Worm (Caenorhabditis elegans) whole organism, midembryonic: ENCODE measurements around the gene apx-1.

Source experiments
- T22C8.4 ChIP-seq: fragments of 200-800 bp; sonication (Bioruptor generic); IDR thresholded peaks from 2 replicates; pipeline ENCODE4 v1.3.6; 2022; ENCODE audit warnings: missing genetic modification characterization, missing compliant biosample characterization
- cog-1 ChIP-seq: sonication (generic microtip); optimal IDR thresholded peaks from 2 replicates; lab custom pipeline; 2016; ENCODE audit warnings: missing genetic modification characterization, missing compliant biosample characterization
- flt-1 ChIP-seq: fragments of 200-800 bp; sonication (Bioruptor generic); IDR thresholded peaks from 2 replicates; pipeline ENCODE4 v1.3.6; 2022; ENCODE audit warnings: missing genetic modification characterization, missing compliant biosample characterization
- klf-2 ChIP-seq: fragments of 200-800 bp; sonication (Bioruptor generic); conservative IDR thresholded peaks from 2 replicates; pipeline ENCODE4 v1.3.6; 2022; ENCODE audit warnings: missing genetic modification reagents, missing genetic modification characterization, missing compliant biosample characterization
- med-1 ChIP-seq: sonication (generic microtip); optimal IDR thresholded peaks from 2 replicates; lab custom pipeline; 2017; ENCODE audit warnings: missing genetic modification characterization, mild to moderate bottlenecking, missing compliant biosample characterization, antibody characterized with exemption, missing genetic modification reagents; ENCODE audit not compliant: insufficient read depth
- ref-1 ChIP-seq: fragments of 200-800 bp; sonication (Bioruptor generic); conservative IDR thresholded peaks from 2 replicates; pipeline ENCODE4 v1.3.6; 2022; ENCODE audit warnings: missing genetic modification reagents, missing genetic modification characterization, missing compliant biosample characterization
- tab-1 ChIP-seq: fragments of 200-800 bp; sonication (Bioruptor generic); IDR thresholded peaks from 2 replicates; pipeline ENCODE4 v1.3.6; 2022; ENCODE audit warnings: missing genetic modification characterization, missing compliant biosample characterization
- ztf-23 ChIP-seq: fragments of 200-800 bp; sonication (Bioruptor generic); IDR thresholded peaks from 2 replicates; pipeline ENCODE4 v1.3.6; 2022; ENCODE audit warnings: missing genetic modification reagents, missing genetic modification characterization, missing compliant biosample characterization
- ztf-29 ChIP-seq: fragments of 200-800 bp; sonication (Bioruptor generic); IDR thresholded peaks from 2 replicates; pipeline ENCODE4 v1.3.6; 2022; ENCODE audit warnings: missing genetic modification reagents, missing genetic modification characterization, missing compliant biosample characterization

The apx-1 gene

DNA sequence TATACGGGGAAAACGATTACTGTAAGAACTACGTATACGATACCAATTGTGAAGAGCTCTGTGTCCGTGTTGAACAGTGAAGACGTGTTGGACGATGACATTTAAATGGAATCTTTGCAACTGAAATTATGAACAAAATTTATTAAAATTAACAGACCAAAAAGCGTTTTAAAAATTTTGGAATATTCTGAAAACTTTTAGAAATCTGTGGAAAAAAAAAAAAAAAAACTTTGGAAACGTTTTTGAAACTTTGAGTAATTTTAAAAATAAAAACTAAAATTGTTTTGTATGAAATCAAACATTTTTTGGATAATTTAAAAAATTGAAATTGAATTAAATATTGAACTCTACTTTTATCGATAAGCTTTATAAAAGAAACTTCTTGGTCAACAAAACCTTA lies 46.1 kb downstream of the apx-1 start, which contains the start of gene srt-63:
TSS of gene srt-63 (minus strand) at position 101 of the 400 bp plus-strand sequence.
- TF ChIP-seq ref-1 (GFP tag; lab: Robert Waterston, UW) (no peak), ztf-23 (GFP tag; lab: Robert Waterston, UW) (no peak), med-1 (no peak), T22C8.4 (GFP tag; lab: Robert Waterston, UW) (no peak), tab-1 (no peak), ztf-29 (GFP tag; lab: Robert Waterston, UW) (no peak), cog-1 (tag; lab: Kevin White, UChicago) (no peak), flt-1 (GFP tag; lab: Robert Waterston, UW) (no peak), klf-2 (GFP tag; lab: Robert Waterston, UW) (no peak)

DNA sequence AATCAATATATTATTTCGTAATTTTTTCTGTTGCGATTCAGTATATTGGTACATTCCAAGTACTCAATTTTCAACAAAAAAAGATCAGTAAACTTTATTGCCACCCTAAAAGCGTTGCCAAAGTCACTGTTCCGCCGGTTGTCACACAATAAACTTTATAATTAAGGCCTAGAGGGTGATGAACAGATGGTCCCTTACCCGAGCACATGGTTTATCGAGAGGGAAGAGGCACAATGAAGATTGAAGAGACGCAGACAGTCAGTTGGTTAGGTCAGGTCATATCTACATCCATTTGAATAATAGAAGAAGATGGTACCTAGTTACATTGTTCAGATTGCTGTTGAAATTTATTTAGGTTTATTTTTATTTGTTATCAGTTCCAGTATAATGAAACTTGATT lies 46.8 kb downstream of the apx-1 start:
- TF ChIP-seq ztf-29 (GFP tag; lab: Robert Waterston, UW) (no peak), ref-1 (GFP tag; lab: Robert Waterston, UW) (no peak), klf-2 (GFP tag; lab: Robert Waterston, UW) (no peak), med-1 (no peak), cog-1 (tag; lab: Kevin White, UChicago) (no peak), ztf-23 (GFP tag; lab: Robert Waterston, UW) (no peak), T22C8.4 (GFP tag; lab: Robert Waterston, UW) (no peak), flt-1 (GFP tag; lab: Robert Waterston, UW) (no peak)

DNA sequence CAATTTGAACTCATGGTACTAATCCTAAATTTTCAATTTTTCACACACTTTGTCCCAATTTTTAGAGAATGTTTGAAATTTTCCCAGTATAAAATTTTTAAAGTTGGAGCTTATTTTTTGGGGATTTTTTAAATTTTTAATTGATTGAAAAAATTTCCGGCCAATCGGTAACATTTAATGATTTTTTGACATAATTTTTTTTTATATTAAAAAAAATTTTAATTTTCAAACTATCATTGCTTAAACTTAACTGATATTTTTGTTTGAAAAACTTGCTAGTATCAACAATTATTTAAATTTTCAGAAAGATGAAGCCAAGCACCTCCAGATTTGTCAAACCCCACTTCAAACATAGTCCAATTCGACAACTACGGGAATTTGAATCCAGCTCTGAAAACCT lies 47.3 kb downstream of the apx-1 start, which contains the start of gene T28A11.22:
TSS of gene T28A11.22 (plus strand) at position 301 of the 400 bp plus-strand sequence.
- TF ChIP-seq T22C8.4 (GFP tag; lab: Robert Waterston, UW) (no peak), med-1 (no peak), cog-1 (tag; lab: Kevin White, UChicago) (no peak), ztf-29 (GFP tag; lab: Robert Waterston, UW) (no peak), klf-2 (GFP tag; lab: Robert Waterston, UW) (no peak), ztf-23 (GFP tag; lab: Robert Waterston, UW) (no peak), ref-1 (GFP tag; lab: Robert Waterston, UW) (no peak), tab-1 (no peak), flt-1 (GFP tag; lab: Robert Waterston, UW) (no peak)

DNA sequence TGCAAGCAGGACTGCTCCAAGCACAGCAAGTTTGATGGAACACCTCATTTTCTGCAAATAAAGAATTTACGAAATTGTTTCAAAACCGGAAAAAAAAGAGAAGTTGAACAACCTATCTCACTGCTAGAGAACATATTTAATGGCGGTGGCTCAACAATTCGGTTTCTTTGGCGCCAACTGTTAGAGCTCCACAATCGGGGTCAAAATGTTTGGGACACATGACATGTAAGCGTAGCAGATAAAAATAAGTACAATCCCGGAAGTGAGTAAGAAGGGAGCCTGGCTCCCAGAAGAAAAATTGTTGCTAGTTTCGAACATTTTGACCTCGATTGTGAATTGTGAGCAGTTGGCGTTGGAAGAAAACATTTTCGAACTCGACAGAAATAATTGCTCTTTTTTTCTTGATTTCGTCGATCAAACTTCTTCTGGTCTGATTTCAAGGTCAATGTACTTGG lies 49.2 kb downstream of the apx-1 start, which contains the start of gene T28A11.16:
TSS of gene T28A11.16 (minus strand) at position 51 of the 455 bp plus-strand sequence.
- TF ChIP-seq cog-1 (tag; lab: Kevin White, UChicago) (no peak), T22C8.4 (GFP tag; lab: Robert Waterston, UW) (no peak), ref-1 (GFP tag; lab: Robert Waterston, UW) (no peak), klf-2 (GFP tag; lab: Robert Waterston, UW) (no peak), flt-1 (GFP tag; lab: Robert Waterston, UW) (no peak), tab-1 (no peak), ztf-23 (GFP tag; lab: Robert Waterston, UW) (no peak), ztf-29 (GFP tag; lab: Robert Waterston, UW) (no peak), med-1 (no peak)

DNA sequence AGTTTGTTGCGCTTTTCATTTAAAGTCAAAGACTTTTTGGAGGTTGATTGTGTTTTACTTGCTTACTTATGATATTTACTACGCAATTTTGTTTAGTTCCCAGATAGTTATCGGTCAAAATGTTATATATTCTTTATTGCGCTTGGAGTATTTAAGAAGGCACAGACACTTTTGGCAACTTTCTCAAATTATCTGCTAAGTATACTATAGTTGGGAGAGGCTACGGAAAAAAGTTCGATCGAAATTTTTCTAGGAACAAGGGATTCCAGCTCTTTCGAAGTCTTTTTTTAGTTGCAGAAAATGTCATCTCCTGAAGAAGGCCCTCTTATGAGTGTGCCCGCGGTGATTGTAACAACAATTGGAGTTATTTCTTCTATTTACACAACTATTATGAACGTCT lies 50.1 kb downstream of the apx-1 start, which contains the start of gene srbc-5:
TSS of gene srbc-5 (plus strand) at position 301 of the 400 bp plus-strand sequence.
- no peak for TF ChIP-seq ref-1 (GFP tag; lab: Robert Waterston, UW)
- TF ChIP-seq med-1: no peak
- TF ChIP-seq ztf-23 (GFP tag; lab: Robert Waterston, UW): no peak
- TF ChIP-seq T22C8.4 (GFP tag; lab: Robert Waterston, UW): no peak
- TF ChIP-seq tab-1: no peak
- no peak for TF ChIP-seq flt-1 (GFP tag; lab: Robert Waterston, UW)
- no peak for TF ChIP-seq cog-1 (tag; lab: Kevin White, UChicago)
- no peak for TF ChIP-seq klf-2 (GFP tag; lab: Robert Waterston, UW)
- TF ChIP-seq ztf-29 (GFP tag; lab: Robert Waterston, UW): no peak

DNA sequence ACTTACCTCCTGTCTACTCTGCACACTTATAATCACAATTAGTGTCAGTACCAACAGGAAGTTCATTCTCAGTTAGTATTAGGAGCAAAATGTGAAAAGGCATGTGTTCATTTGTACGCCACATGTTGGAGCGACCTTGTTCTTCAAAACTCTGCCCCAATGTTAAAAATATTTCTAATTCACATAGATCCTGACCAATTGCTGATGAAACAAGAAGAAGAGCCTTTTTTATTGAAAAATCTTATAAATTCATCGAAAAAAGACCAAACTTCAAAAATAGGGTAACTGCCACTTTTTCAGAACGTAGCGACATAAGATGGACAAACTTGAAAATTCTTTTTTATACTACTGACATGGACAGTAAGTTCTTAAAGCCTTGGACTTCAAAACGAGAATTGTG lies 56.2 kb downstream of the apx-1 start, which contains the start of gene T28A11.17:
TSS of gene T28A11.17 (minus strand) at position 101 of the 400 bp plus-strand sequence.
- TF ChIP-seq flt-1 (GFP tag; lab: Robert Waterston, UW): no peak
- no peak for TF ChIP-seq ztf-29 (GFP tag; lab: Robert Waterston, UW)
- no peak for TF ChIP-seq med-1
- no peak for TF ChIP-seq T22C8.4 (GFP tag; lab: Robert Waterston, UW)
- TF ChIP-seq tab-1: no peak
- no peak for TF ChIP-seq klf-2 (GFP tag; lab: Robert Waterston, UW)
- no peak for TF ChIP-seq ref-1 (GFP tag; lab: Robert Waterston, UW)
- TF ChIP-seq cog-1 (tag; lab: Kevin White, UChicago): no peak
- TF ChIP-seq ztf-23 (GFP tag; lab: Robert Waterston, UW): no peak

DNA sequence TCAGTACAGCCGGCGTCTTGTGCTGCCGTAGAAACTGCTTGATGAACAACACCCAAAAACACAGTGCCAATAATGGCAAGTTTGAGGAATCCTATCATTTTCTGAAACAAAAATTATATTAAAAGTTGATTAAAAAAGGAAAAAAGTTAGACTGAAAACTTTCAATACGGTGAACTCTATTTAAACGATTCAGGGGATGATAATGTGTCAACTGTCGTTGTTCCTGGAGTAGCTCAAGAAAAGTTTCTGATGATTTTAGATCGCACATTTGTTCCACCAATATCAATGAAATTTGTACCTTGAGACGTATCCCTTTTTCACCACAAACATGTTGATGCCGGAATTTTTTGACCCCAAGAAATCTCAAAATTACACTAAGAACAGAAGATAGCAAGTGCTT lies 58.0 kb downstream of the apx-1 start, which contains the start of gene T28A11.18:
TSS of gene T28A11.18 (minus strand) at position 101 of the 400 bp plus-strand sequence.
- TF ChIP-seq ztf-23 (GFP tag; lab: Robert Waterston, UW) (no peak), flt-1 (GFP tag; lab: Robert Waterston, UW) (no peak), med-1 (no peak), klf-2 (GFP tag; lab: Robert Waterston, UW) (no peak), cog-1 (tag; lab: Kevin White, UChicago) (no peak), ztf-29 (GFP tag; lab: Robert Waterston, UW) (no peak)

DNA sequence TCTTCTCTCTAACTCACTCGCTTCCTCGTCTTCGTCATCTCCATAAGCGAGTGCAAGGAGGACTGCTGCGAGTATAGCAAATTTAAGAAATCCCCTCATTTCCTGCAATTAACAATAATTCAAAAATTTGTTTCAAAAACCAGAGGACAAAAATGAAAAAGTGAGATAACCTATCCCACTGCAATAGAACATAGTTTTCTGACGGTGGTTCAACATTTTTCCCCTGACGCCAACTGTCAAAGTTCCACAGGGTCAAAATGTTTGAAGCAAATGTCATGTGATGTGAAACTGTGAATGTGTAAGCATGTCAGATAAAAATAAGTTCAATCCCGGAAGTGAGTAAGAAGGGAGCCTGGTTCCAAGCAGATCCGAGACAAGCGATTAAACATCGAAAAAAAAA lies 59.4 kb downstream of the apx-1 start, which contains the start of gene T28A11.19:
TSS of gene T28A11.19 (minus strand) at position 108 of the 400 bp plus-strand sequence.
- TF ChIP-seq ztf-23 (GFP tag; lab: Robert Waterston, UW) (no peak), tab-1 (no peak), ztf-29 (GFP tag; lab: Robert Waterston, UW) (no peak), cog-1 (tag; lab: Kevin White, UChicago) (no peak), klf-2 (GFP tag; lab: Robert Waterston, UW) (no peak), T22C8.4 (GFP tag; lab: Robert Waterston, UW) (no peak), med-1 (no peak), ref-1 (GFP tag; lab: Robert Waterston, UW) (no peak), flt-1 (GFP tag; lab: Robert Waterston, UW) (no peak)
